Fruit fly (Drosophila melanogaster) whole organism, pupa: ENCODE results near the gene Raf.

Source experiments
- CG17806 ChIP-seq: fragments of 200-800 bp; sonication (Bioruptor generic); optimal IDR thresholded peaks from 2 replicates; lab custom pipeline; 2018; ENCODE audit warnings: missing biosample characterization, mild to moderate bottlenecking, missing genetic modification characterization, moderate library complexity
- CG32121 ChIP-seq: fragments of 200-800 bp; sonication (Bioruptor generic); IDR thresholded peaks from 2 replicates; pipeline ENCODE4 v1.3.6; 2022; ENCODE audit warnings: missing biosample characterization, missing genetic modification characterization
- CG8159 ChIP-seq: fragments of 200-800 bp; sonication (Bioruptor generic); optimal IDR thresholded peaks from 3 replicates; lab custom pipeline; 2018; ENCODE audit warnings: missing biosample characterization, mild to moderate bottlenecking, missing genetic modification characterization, moderate library complexity
- Snoo ChIP-seq: fragments of 200-800 bp; sonication (Bioruptor generic); optimal IDR thresholded peaks from 3 replicates; lab custom pipeline; 2017; ENCODE audit warnings: missing biosample characterization, mild to moderate bottlenecking, missing genetic modification characterization, inconsistent platforms

dm6 chrX:2337184-2337583, 41.9 kb downstream of the Raf start:
- no peak for TF ChIP-seq CG8159
- TF ChIP-seq Snoo (tag; lab: Kevin White, UChicago): no peak
- TF ChIP-seq CG17806 (tag; lab: Kevin White, UChicago): no peak
- TF ChIP-seq CG32121: no peak
